Fruit fly (Drosophila melanogaster): ENCODE results near the gene CG5885.

CG5885 gene

dm6 chr2L:9887856-9888269 is 30.3 kb downstream of the CG5885 start, which contains the start of gene Fkbp59 (continued):
- TF ChIP-seq prd (optimal IDR thresholded peaks at IDR 0.05) (no peak), prd (GFP tag; IDR thresholded peaks at IDR 0.05) (peak; percentile 17; the same call in 1 of the 3 replicates), CG15601 (tag; optimal IDR thresholded peaks at IDR 0.05) (peak; percentile 14), CG33213 (GFP tag; optimal IDR thresholded peaks at IDR 0.05) (peak; percentile 38), CG7271 (tag; optimal IDR thresholded peaks at IDR 0.05) (no peak), CG1603 (tag; optimal IDR thresholded peaks at IDR 0.05) (peak; percentile 63), Chrac-16 (GFP tag; optimal IDR thresholded peaks at IDR 0.05) (no peak), ttk (GFP tag; IDR thresholded peaks at IDR 0.05) (no peak), CG31365 (tag; optimal IDR thresholded peaks at IDR 0.05) (peak; percentile 19), Max (GFP tag; optimal IDR thresholded peaks at IDR 0.05) (no peak), CG13123 (GFP tag; optimal IDR thresholded peaks at IDR 0.05) (no peak), mld (GFP tag; IDR thresholded peaks at IDR 0.05; ENCODE audit: partially characterized antibody) (peak; percentile 84), Rfx (GFP tag; IDR thresholded peaks at IDR 0.05) (peak; percentile 59), CG4617 (GFP tag; optimal IDR thresholded peaks at IDR 0.05; ENCODE audit: borderline replicate concordance) (peak; percentile 22), CG9727 (GFP tag; optimal IDR thresholded peaks at IDR 0.05) (no peak), Opbp (GFP tag; IDR thresholded peaks at IDR 0.05; ENCODE audit: partially characterized antibody) (peak; percentile 58; the same call in 2 of the 3 replicates), Scr (GFP tag; IDR thresholded peaks at IDR 0.05; ENCODE audit: partially characterized antibody) (peak; percentile 76), grau (tag; optimal IDR thresholded peaks at IDR 0.05) (peak; percentile 22), Hr3 (GFP tag; optimal IDR thresholded peaks at IDR 0.05) (no peak), BEAF-32 (GFP tag; optimal IDR thresholded peaks at IDR 0.05) (peak; percentile 32), CG7786 (GFP tag; optimal IDR thresholded peaks at IDR 0.05) (no peak), CG6175 (GFP tag; IDR thresholded peaks at IDR 0.05) (no peak), abd-A (tag; optimal IDR thresholded peaks at IDR 0.05) (peak; percentile 63), bcd (GFP tag; optimal IDR thresholded peaks at IDR 0.05) (no peak), CG17186 (GFP tag; optimal IDR thresholded peaks at IDR 0.05) (peak; percentile 76), CHES-1-like (GFP tag; optimal IDR thresholded peaks at IDR 0.05) (no peak), H2.0 (GFP tag; IDR thresholded peaks at IDR 0.05) (no peak), Hsf (GFP tag; optimal IDR thresholded peaks at IDR 0.05) (peak; percentile 17), luna (GFP tag; optimal IDR thresholded peaks at IDR 0.05) (no peak), MESR4 (GFP tag; optimal IDR thresholded peaks at IDR 0.05) (peak; percentile 66), Six4 (GFP tag; optimal IDR thresholded peaks at IDR 0.05) (no peak), hb (GFP tag; IDR thresholded peaks at IDR 0.05; ENCODE audit: partially characterized antibody) (peak; percentile 94), CG6654 (GFP tag; optimal IDR thresholded peaks at IDR 0.05) (no peak), CG6254 (GFP tag; optimal IDR thresholded peaks at IDR 0.05) (no peak), Sry-δ (GFP tag; optimal IDR thresholded peaks at IDR 0.05) (peak; percentile 16), D19B (GFP tag; optimal IDR thresholded peaks at IDR 0.05) (peak; percentile 97), pfk (GFP tag; optimal IDR thresholded peaks at IDR 0.05) (no peak), wor (GFP tag; IDR thresholded peaks at IDR 0.05) (no peak), zen2 (GFP tag; IDR thresholded peaks at IDR 0.05; ENCODE audit: partially characterized antibody) (peak; percentile 29; the same call in 1 of the 3 replicates), Lpt (GFP tag; optimal IDR thresholded peaks at IDR 0.05) (no peak), CG8924 (tag; optimal IDR thresholded peaks at IDR 0.05) (no peak), sob (GFP tag; IDR thresholded peaks at IDR 0.05) (no peak), CG5180 (GFP tag; optimal IDR thresholded peaks at IDR 0.05) (no peak), Fer2 (tag; optimal IDR thresholded peaks at IDR 0.05) (no peak), CG6791 (GFP tag; IDR thresholded peaks at IDR 0.05; ENCODE audit: partially characterized antibody) (peak; percentile 94), vvl (GFP tag; IDR thresholded peaks at IDR 0.05) (0 out of 2 replicates have a peak, but pooled peaks have one; percentile 45), run (tag; optimal IDR thresholded peaks at IDR 0.05) (no peak), bowl (GFP tag; IDR thresholded peaks at IDR 0.05) (no peak), CG9797 (GFP tag; optimal IDR thresholded peaks at IDR 0.05) (peak; percentile 63), yki (optimal IDR thresholded peaks at IDR 0.05) (no peak), CG1647 (GFP tag; optimal IDR thresholded peaks at IDR 0.05) (no peak)
